Fruit fly (Drosophila melanogaster): ENCODE results near the gene Cyp4d2.

DNA sequence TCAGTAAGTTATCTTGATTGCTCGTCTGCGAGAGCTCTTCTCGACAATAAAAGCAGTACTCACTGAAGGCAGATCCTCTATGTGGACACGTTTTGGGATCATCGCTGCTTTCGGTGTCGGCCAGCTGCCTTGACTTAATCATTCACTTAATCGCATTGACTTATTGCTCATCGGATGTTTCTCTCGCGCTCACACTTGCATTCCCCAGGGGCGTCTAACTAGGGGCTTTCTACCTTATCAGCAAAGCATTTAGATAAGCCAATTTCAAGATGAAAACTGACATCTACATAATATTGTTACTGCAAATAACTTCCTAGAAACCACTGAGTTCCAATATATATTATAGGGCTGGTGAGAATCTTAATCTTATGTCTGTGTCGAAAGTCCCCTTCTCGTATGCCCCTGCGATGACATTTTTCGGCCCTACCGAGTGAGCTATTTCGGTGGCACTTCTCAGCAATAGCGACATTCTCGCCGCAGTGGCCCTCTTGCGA lies 36.6 kb downstream of the Cyp4d2 start:
- TF ChIP-seq CG9948 (tag; optimal IDR thresholded peaks at IDR 0.05) (no peak), Pif1A (GFP tag; optimal IDR thresholded peaks at IDR 0.05) (peak; percentile 8), D1 (tag; optimal IDR thresholded peaks at IDR 0.05) (no peak), CG8159 (tag; optimal IDR thresholded peaks at IDR 0.05) (no peak), EcR (GFP tag; optimal IDR thresholded peaks at IDR 0.05) (no peak), CG4496 (GFP tag; IDR thresholded peaks at IDR 0.05) (no peak), rn (GFP tag; IDR thresholded peaks at IDR 0.05) (no peak), fd96Ca (GFP tag; IDR thresholded peaks at IDR 0.05) (0 out of 3 replicates have a peak, but pooled peaks have one; percentile 26), CG15710 (tag; optimal IDR thresholded peaks at IDR 0.05) (no peak), CG34367 (tag; optimal IDR thresholded peaks at IDR 0.05) (no peak)
